Fruit fly (Drosophila melanogaster): Measurements from ENCODE around the gene Nrd1.

dm6 chrX:11872517-11872916 is 3.8 kb upstream of the Nrd1 start, which contains the start of gene BORCS5:
- TF ChIP-seq Hr78 (GFP tag; optimal IDR thresholded peaks at IDR 0.05), result peak; percentile 4
- no peak for TF ChIP-seq brk (GFP tag; optimal IDR thresholded peaks at IDR 0.05)
- no peak for TF ChIP-seq Dfd (GFP tag; optimal IDR thresholded peaks at IDR 0.05)
- no peak for TF ChIP-seq Rel (GFP tag; optimal IDR thresholded peaks at IDR 0.05)
- peak; percentile 86 for TF ChIP-seq Rel (tag; optimal IDR thresholded peaks at IDR 0.05)
- TF ChIP-seq h (GFP tag; optimal IDR thresholded peaks at IDR 0.05), result no peak

All from whole organism, wandering third instar larva.